Worm (Caenorhabditis elegans) whole organism, L2 larva: ENCODE data around the gene snt-3.

Experiments
- C34F6.9 ChIP-seq: fragments of 150-350 bp; optimal IDR thresholded peaks from 2 replicates; lab custom pipeline; 2014; ENCODE audit warnings: missing biosample characterization, missing genetic modification characterization
- Y55F3AM.14 ChIP-seq: fragments of 200-800 bp; sonication (Bioruptor generic); optimal IDR thresholded peaks from 2 replicates; lab custom pipeline; 2018; ENCODE audit warnings: mild to moderate bottlenecking, missing genetic modification characterization, missing compliant biosample characterization
- aly-2 ChIP-seq: fragments of 150-350 bp; optimal IDR thresholded peaks from 2 replicates; lab custom pipeline; 2014; ENCODE audit warnings: missing biosample characterization, missing genetic modification characterization
- ama-1 ChIP-seq: fragments of 150-350 bp; optimal IDR thresholded peaks from 2 replicates; lab custom pipeline; 2018; ENCODE audit warnings: inconsistent platforms
- ceh-16 ChIP-seq: fragments of 150-350 bp; optimal IDR thresholded peaks from 2 replicates; lab custom pipeline; 2014; ENCODE audit warnings: missing biosample characterization, missing genetic modification characterization
- crh-2 ChIP-seq: sonication (generic microtip); optimal IDR thresholded peaks from 2 replicates; lab custom pipeline; 2017; ENCODE audit warnings: missing biosample characterization, missing genetic modification characterization
- egl-27 ChIP-seq: sonication (generic microtip); optimal IDR thresholded peaks from 3 replicates; lab custom pipeline; 2017; ENCODE audit warnings: missing biosample characterization, missing genetic modification reagents, missing genetic modification characterization
- elt-1 ChIP-seq: fragments of 150-350 bp; optimal IDR thresholded peaks from 2 replicates; lab custom pipeline; 2014; ENCODE audit warnings: missing biosample characterization, missing genetic modification characterization
- elt-3 ChIP-seq: sonication (generic microtip); optimal IDR thresholded peaks from 2 replicates; lab custom pipeline; 2017; ENCODE audit warnings: missing biosample characterization, missing genetic modification characterization
- fos-1 ChIP-seq: fragments of 150-350 bp; optimal IDR thresholded peaks from 2 replicates; lab custom pipeline; 2014; ENCODE audit warnings: missing biosample characterization, missing genetic modification characterization
- gmeb-1 ChIP-seq: fragments of 150-350 bp; optimal IDR thresholded peaks from 2 replicates; lab custom pipeline; 2014; ENCODE audit warnings: missing biosample characterization, missing genetic modification characterization
- lin-11 ChIP-seq: fragments of 150-350 bp; sonication (generic microtip); optimal IDR thresholded peaks from 2 replicates; lab custom pipeline; 2014; ENCODE audit warnings: missing biosample characterization, missing genetic modification characterization, inconsistent platforms, mixed read lengths
- lin-39 ChIP-seq: fragments of 150-350 bp; optimal IDR thresholded peaks from 2 replicates; lab custom pipeline; 2014; ENCODE audit warnings: missing biosample characterization, missing genetic modification reagents, missing genetic modification characterization
- lsy-2 ChIP-seq, 2 experiments: fragments of 150-350 bp in 1 of 2; sonication (generic microtip) in 1 of 2; optimal IDR thresholded peaks; 2 replicates each; lab custom pipeline; 2014 to 2017; ENCODE audit warnings: missing biosample characterization in 2 of 2, missing genetic modification characterization in 2 of 2
- mab-5 ChIP-seq: fragments of 150-350 bp; optimal IDR thresholded peaks from 2 replicates; lab custom pipeline; 2014; ENCODE audit warnings: missing biosample characterization, missing genetic modification characterization
- mdl-1 ChIP-seq, 2 experiments: fragments of 150-350 bp in 1 of 2; sonication (generic microtip) in 1 of 2; optimal IDR thresholded peaks; 2 replicates each; lab custom pipeline; 2017; ENCODE audit warnings: missing biosample characterization in 2 of 2, missing genetic modification characterization in 2 of 2
- nhr-10 ChIP-seq: sonication (generic microtip); optimal IDR thresholded peaks from 2 replicates; lab custom pipeline; 2017; ENCODE audit warnings: missing biosample characterization, missing genetic modification characterization
- nhr-12 ChIP-seq: fragments of 150-350 bp; optimal IDR thresholded peaks from 2 replicates; lab custom pipeline; 2014; ENCODE audit warnings: missing biosample characterization, missing genetic modification characterization
- nhr-129 ChIP-seq: fragments of 150-350 bp; optimal IDR thresholded peaks from 2 replicates; lab custom pipeline; 2014; ENCODE audit warnings: missing biosample characterization, missing genetic modification characterization
- nhr-21 ChIP-seq: fragments of 150-350 bp; optimal IDR thresholded peaks from 2 replicates; lab custom pipeline; 2014; ENCODE audit warnings: missing biosample characterization, missing genetic modification characterization
- nhr-23 ChIP-seq: fragments of 150-350 bp; optimal IDR thresholded peaks from 2 replicates; lab custom pipeline; 2014; ENCODE audit warnings: missing biosample characterization, missing genetic modification reagents, missing genetic modification characterization
- nhr-237 ChIP-seq: fragments of 150-350 bp; optimal IDR thresholded peaks from 2 replicates; lab custom pipeline; 2014; ENCODE audit warnings: missing biosample characterization, missing genetic modification characterization
- nhr-25 ChIP-seq: fragments of 150-350 bp; sonication (generic microtip); optimal IDR thresholded peaks from 3 replicates; lab custom pipeline; 2014; ENCODE audit warnings: missing biosample characterization, missing genetic modification characterization
- nhr-77 ChIP-seq: fragments of 150-350 bp; optimal IDR thresholded peaks from 2 replicates; lab custom pipeline; 2014; ENCODE audit warnings: missing biosample characterization, missing genetic modification characterization
- sem-4 ChIP-seq: fragments of 150-350 bp; optimal IDR thresholded peaks from 2 replicates; lab custom pipeline; 2014; ENCODE audit warnings: missing biosample characterization, missing genetic modification reagents, missing genetic modification characterization
- skn-1 ChIP-seq: sonication (generic microtip); optimal IDR thresholded peaks from 2 replicates; lab custom pipeline; 2017; ENCODE audit warnings: missing biosample characterization, missing genetic modification characterization
- sma-3 ChIP-seq: sonication (generic microtip); optimal IDR thresholded peaks from 2 replicates; lab custom pipeline; 2016; ENCODE audit warnings: missing genetic modification reagents, missing genetic modification characterization, missing compliant biosample characterization
- sma-9 ChIP-seq, 2 experiments: fragments of 150-350 bp in 1 of 2; sonication (generic microtip) in 1 of 2; optimal IDR thresholded peaks; 2 replicates each; lab custom pipeline; 2014 to 2016; ENCODE audit warnings: missing genetic modification characterization in 2 of 2, mild to moderate bottlenecking in 1 of 2, missing biosample characterization in 1 of 2, missing compliant biosample characterization in 1 of 2, missing genetic modification reagents in 1 of 2, moderate library complexity in 1 of 2
- snpc-4 ChIP-seq: fragments of 150-350 bp; optimal IDR thresholded peaks from 2 replicates; lab custom pipeline; 2014; ENCODE audit warnings: missing biosample characterization, missing genetic modification characterization
- unc-55 ChIP-seq: fragments of 150-350 bp; sonication (generic microtip); optimal IDR thresholded peaks from 3 replicates; lab custom pipeline; 2014; ENCODE audit warnings: missing biosample characterization, missing genetic modification reagents, missing genetic modification characterization
- unc-62 ChIP-seq: fragments of 150-350 bp; optimal IDR thresholded peaks from 2 replicates; lab custom pipeline; 2014; ENCODE audit warnings: missing biosample characterization, missing genetic modification reagents, missing genetic modification characterization
- zag-1 ChIP-seq: fragments of 150-350 bp; optimal IDR thresholded peaks from 2 replicates; lab custom pipeline; 2014; ENCODE audit warnings: missing biosample characterization, missing genetic modification characterization
- ztf-1 ChIP-seq: fragments of 200-800 bp; sonication (Bioruptor generic); conservative IDR thresholded peaks from 2 replicates; pipeline ENCODE4 v1.3.6; 2022; ENCODE audit warnings: missing genetic modification characterization, missing compliant biosample characterization
- ztf-11 ChIP-seq: sonication (generic microtip); optimal IDR thresholded peaks from 2 replicates; lab custom pipeline; 2017; ENCODE audit warnings: missing biosample characterization, missing genetic modification characterization

Gene snt-3

ce11 chrV:1375007-1375406, 4.2 kb upstream of the snt-3 start:
- no peak for TF ChIP-seq lsy-2 (tag; optimal IDR thresholded peaks at IDR 0.05; lab: Kevin White, UChicago)
- TF ChIP-seq egl-27 (tag; lab: Kevin White, UChicago), result no peak
- TF ChIP-seq mdl-1 (tag; optimal IDR thresholded peaks at IDR 0.05; lab: Kevin White, UChicago), result no peak
- TF ChIP-seq skn-1 (tag; lab: Kevin White, UChicago), result no peak
- TF ChIP-seq ceh-16 (tag; lab: Kevin White, UChicago), result no peak
- TF ChIP-seq, all 48 proteins: peak for 0

ce11 chrV:1368138-1368537, 2.7 kb downstream of the snt-3 start:
- TF ChIP-seq ceh-16 (tag; lab: Kevin White, UChicago) (no peak), skn-1 (tag; lab: Kevin White, UChicago) (no peak), gmeb-1 (tag; lab: Kevin White, UChicago) (no peak), nhr-23 (no peak), elt-3 (no peak), egl-27 (tag; lab: Kevin White, UChicago) (no peak), snpc-4 (tag; lab: Kevin White, UChicago) (no peak), zag-1 (tag; lab: Kevin White, UChicago) (no peak), nhr-10 (tag; lab: Kevin White, UChicago) (no peak), elt-1 (tag; lab: Kevin White, UChicago) (no peak), lin-11 (no peak), nhr-77 (tag; lab: Kevin White, UChicago) (no peak), aly-2 (tag; lab: Kevin White, UChicago) (no peak)

- peak; percentile 82 for TF ChIP-seq C34F6.9 (tag; lab: Kevin White, UChicago)
- TF ChIP-seq nhr-129 (tag; lab: Kevin White, UChicago), result peak; percentile 72
- TF ChIP-seq lsy-2 (tag; optimal IDR thresholded peaks at IDR 0.05; lab: Kevin White, UChicago), result peak in 1 of 2 experiments; percentile 66
- TF ChIP-seq fos-1, result peak; percentile 0
- TF ChIP-seq mdl-1 (tag; optimal IDR thresholded peaks at IDR 0.05; lab: Kevin White, UChicago), result peak; percentile 23 to 76
- TF ChIP-seq sem-4 (tag; lab: Kevin White, UChicago), result peak; percentile 15
- peak; percentile 42 for TF ChIP-seq sma-9 (GFP tag; optimal IDR thresholded peaks at IDR 0.05; lab: Kevin White, UChicago)
- no peak for TF ChIP-seq sma-9 (tag; optimal IDR thresholded peaks at IDR 0.05; lab: Kevin White, UChicago)
- no peak for TF ChIP-seq nhr-10 (tag; lab: Kevin White, UChicago)
- no peak for TF ChIP-seq ztf-1
- TF ChIP-seq lin-11, result peak; percentile 2
- no peak for TF ChIP-seq ztf-11
- no peak for TF ChIP-seq ceh-16 (tag; lab: Kevin White, UChicago)
- TF ChIP-seq nhr-77 (tag; lab: Kevin White, UChicago), result no peak
- peak; percentile 21 for TF ChIP-seq zag-1 (tag; lab: Kevin White, UChicago)
- TF ChIP-seq lin-39, result no peak
- peak; percentile 60 for TF ChIP-seq unc-55 (GFP tag; lab: Kevin White, UChicago)
- no peak for TF ChIP-seq elt-1 (tag; lab: Kevin White, UChicago)
- peak; percentile 73 for TF ChIP-seq crh-2 (tag; lab: Kevin White, UChicago)
- TF ChIP-seq, all 48 proteins: peak for 11
Measured at ce11 chrV:1366082-1366481, 4.7 kb downstream of the snt-3 start.

- TF ChIP-seq lsy-2 (tag; optimal IDR thresholded peaks at IDR 0.05; lab: Kevin White, UChicago) (peak in 1 of 2 experiments; percentile 13), nhr-21 (no peak), nhr-10 (tag; lab: Kevin White, UChicago) (no peak), nhr-25 (tag; lab: Kevin White, UChicago) (no peak), C34F6.9 (tag; lab: Kevin White, UChicago) (no peak), zag-1 (tag; lab: Kevin White, UChicago) (peak; percentile 63), sma-3 (no peak), lin-39 (no peak), nhr-23 (no peak), crh-2 (tag; lab: Kevin White, UChicago) (no peak), ama-1 (no peak), nhr-12 (tag; lab: Kevin White, UChicago) (no peak), Y55F3AM.14 (peak; percentile 40), nhr-237 (tag; lab: Kevin White, UChicago) (no peak), unc-62 (GFP tag; lab: Kevin White, UChicago) (no peak), fos-1 (no peak), unc-55 (GFP tag; lab: Kevin White, UChicago) (peak; percentile 18), mab-5 (tag; lab: Kevin White, UChicago) (peak; percentile 10), gmeb-1 (tag; lab: Kevin White, UChicago) (no peak)
Measured at ce11 chrV:1364346-1364745, 6.5 kb downstream of the snt-3 start.
